Worm (Caenorhabditis elegans): Measurements from ENCODE around the gene T05A1.5.

ce11 chrIV:9538214-9538613, 7.9 kb upstream of the T05A1.5 start:
- TF ChIP-seq W03F9.2 (tag; optimal IDR thresholded peaks at IDR 0.05) (no peak), him-1 (tag; optimal IDR thresholded peaks at IDR 0.05) (no peak)
